Worm (Caenorhabditis elegans) whole organism, L4 larva: Measurements from ENCODE around the gene C46C11.4.

Source experiments
- F10B5.3 ChIP-seq: sonication (generic microtip); optimal IDR thresholded peaks from 2 replicates; lab custom pipeline; 2016; ENCODE audit warnings: mild to moderate bottlenecking, missing genetic modification characterization, missing compliant biosample characterization
- F37D6.2 ChIP-seq: sonication (generic microtip); optimal IDR thresholded peaks from 2 replicates; lab custom pipeline; 2016; ENCODE audit warnings: mild to moderate bottlenecking, missing genetic modification characterization, missing compliant biosample characterization
- F44E2.7 ChIP-seq: fragments of 200-800 bp; sonication (Bioruptor generic); IDR thresholded peaks from 2 replicates; pipeline ENCODE4 v2.1.2; 2022; ENCODE audit warnings: missing genetic modification characterization, missing compliant biosample characterization
- T20F7.1 ChIP-seq: fragments of 200-800 bp; sonication (Bioruptor generic); optimal IDR thresholded peaks from 2 replicates; lab custom pipeline; 2018; ENCODE audit warnings: mild to moderate bottlenecking, missing genetic modification characterization, missing compliant biosample characterization
- Y48G9A.11 ChIP-seq: fragments of 200-800 bp; sonication (Bioruptor generic); IDR thresholded peaks from 2 replicates; pipeline ENCODE4 v1.3.6; 2022; ENCODE audit warnings: missing genetic modification reagents, missing genetic modification characterization, missing compliant biosample characterization
- Y5F2A.4 ChIP-seq: fragments of 200-800 bp; sonication (Bioruptor generic); optimal IDR thresholded peaks from 2 replicates; lab custom pipeline; 2018; ENCODE audit warnings: mild to moderate bottlenecking, missing genetic modification characterization, missing compliant biosample characterization
- aha-1 ChIP-seq: fragments of 150-350 bp; peaks from one replicate; lab custom pipeline; 2014; ENCODE audit warnings: missing biosample characterization, missing genetic modification characterization
- arid-1 ChIP-seq: fragments of 200-800 bp; sonication (Bioruptor generic); conservative IDR thresholded peaks from 2 replicates; pipeline ENCODE4 v1.3.6; 2022; ENCODE audit warnings: missing genetic modification reagents, missing genetic modification characterization, missing compliant biosample characterization
- daf-8 ChIP-seq: fragments of 200-800 bp; sonication (Bioruptor generic); IDR thresholded peaks from 2 replicates; pipeline ENCODE4 v1.3.6; 2022; ENCODE audit warnings: missing genetic modification characterization, missing compliant biosample characterization
- dmd-6 ChIP-seq: fragments of 200-800 bp; sonication (Bioruptor generic); IDR thresholded peaks from 2 replicates; pipeline ENCODE4 v1.3.6; 2022; ENCODE audit warnings: missing genetic modification reagents, missing genetic modification characterization, missing compliant biosample characterization
- dmd-9 ChIP-seq: fragments of 200-800 bp; sonication (Bioruptor generic); IDR thresholded peaks from 2 replicates; pipeline ENCODE4 v1.3.6; 2022; ENCODE audit warnings: missing genetic modification reagents, missing genetic modification characterization, missing compliant biosample characterization
- duxl-1 ChIP-seq: sonication (generic microtip); optimal IDR thresholded peaks from 2 replicates; lab custom pipeline; 2016; ENCODE audit warnings: mild to moderate bottlenecking, missing genetic modification characterization, moderate library complexity, missing compliant biosample characterization; ENCODE audit not compliant: poor library complexity
- dve-1 ChIP-seq: sonication (generic microtip); optimal IDR thresholded peaks from 2 replicates; lab custom pipeline; 2017; ENCODE audit warnings: antibody characterized with exemption, mild to moderate bottlenecking, missing genetic modification characterization, missing compliant biosample characterization; ENCODE audit not compliant: insufficient read depth
- gei-8 ChIP-seq: fragments of 200-800 bp; sonication (Bioruptor generic); optimal IDR thresholded peaks from 2 replicates; lab custom pipeline; 2018; ENCODE audit warnings: mild to moderate bottlenecking, missing genetic modification characterization, missing compliant biosample characterization
- hlh-11 ChIP-seq: fragments of 200-800 bp; sonication (Bioruptor generic); optimal IDR thresholded peaks from 2 replicates; lab custom pipeline; 2018; ENCODE audit warnings: mild to moderate bottlenecking, missing genetic modification characterization, missing compliant biosample characterization
- madf-5 ChIP-seq, 2 experiments: fragments of 200-800 bp; sonication (Bioruptor generic); IDR thresholded peaks; 2 replicates each; pipeline ENCODE4 v1.3.6; 2022; ENCODE audit warnings: missing compliant biosample characterization in 2 of 2, missing genetic modification characterization in 2 of 2
- mdt-29 ChIP-seq: fragments of 200-800 bp; sonication (Bioruptor generic); IDR thresholded peaks from 2 replicates; pipeline ENCODE4 v1.3.6; 2022; ENCODE audit warnings: missing genetic modification reagents, missing genetic modification characterization, missing compliant biosample characterization
- nhr-111 ChIP-seq: fragments of 200-800 bp; sonication (Bioruptor generic); optimal IDR thresholded peaks from 2 replicates; lab custom pipeline; 2018; ENCODE audit warnings: mild to moderate bottlenecking, missing genetic modification characterization, missing compliant biosample characterization
- nhr-48 ChIP-seq: sonication (generic microtip); optimal IDR thresholded peaks from 2 replicates; lab custom pipeline; 2016; ENCODE audit warnings: mild to moderate bottlenecking, missing genetic modification characterization, missing compliant biosample characterization
- nhr-6 ChIP-seq: fragments of 150-350 bp; optimal IDR thresholded peaks from 2 replicates; lab custom pipeline; 2014; ENCODE audit warnings: missing biosample characterization, missing genetic modification characterization
- set-16 ChIP-seq: fragments of 200-800 bp; sonication (Bioruptor generic); IDR thresholded peaks from 2 replicates; pipeline ENCODE4 v1.3.6; 2022; ENCODE audit warnings: missing genetic modification reagents, missing genetic modification characterization, missing compliant biosample characterization
- unc-39 ChIP-seq: sonication (generic microtip); optimal IDR thresholded peaks from 2 replicates; lab custom pipeline; 2017; ENCODE audit warnings: missing biosample characterization, missing genetic modification characterization
- unc-62 ChIP-seq, 3 experiments: fragments of 150-350 bp in 1 of 3; sonication (generic microtip); optimal IDR thresholded peaks in 2 of 3; peaks in 1 of 3; 1 replicate in 1 of 3; 2 replicates in 2 of 3; lab custom pipeline; 2014 to 2017; ENCODE audit warnings: missing biosample characterization in 3 of 3, missing genetic modification characterization in 3 of 3, missing genetic modification reagents in 3 of 3, missing genotype in 1 of 3
- vab-7 ChIP-seq: fragments of 200-800 bp; sonication (Bioruptor generic); IDR thresholded peaks from 2 replicates; pipeline ENCODE4 v1.3.6; 2022; ENCODE audit warnings: missing genetic modification reagents, missing genetic modification characterization, missing compliant biosample characterization
- zfp-2 ChIP-seq: sonication (generic microtip); optimal IDR thresholded peaks from 2 replicates; lab custom pipeline; 2016; ENCODE audit warnings: mild to moderate bottlenecking, missing genetic modification characterization, missing compliant biosample characterization

The C46C11.4 gene

ce11 chrX:4606389-4606880, 40.6 kb downstream of the C46C11.4 start (continued):
- TF ChIP-seq F10B5.3 (tag; lab: Kevin White, UChicago): peak; percentile 77
- peak; percentile 22 for TF ChIP-seq zfp-2 (tag; lab: Kevin White, UChicago)
- peak; percentile 63 for TF ChIP-seq F37D6.2 (tag; lab: Kevin White, UChicago)
- TF ChIP-seq duxl-1 (tag; lab: Kevin White, UChicago): peak; percentile 26
- peak; percentile 81 for TF ChIP-seq Y5F2A.4 (GFP tag; lab: Kevin White, UChicago)
- TF ChIP-seq vab-7 (GFP tag; lab: Robert Waterston, UW): peak; percentile 66
- TF ChIP-seq dmd-6 (GFP tag; lab: Robert Waterston, UW): peak; percentile 88
- TF ChIP-seq dve-1: peak; percentile 89
- TF ChIP-seq hlh-11 (tag; lab: Kevin White, UChicago): peak; percentile 98
- 0 out of 2 replicates have a peak, but pooled peaks have one; percentile 3 for TF ChIP-seq F44E2.7 (GFP tag; lab: Robert Waterston, UW)
- peak; percentile 64 for TF ChIP-seq nhr-111 (GFP tag; lab: Kevin White, UChicago)
- TF ChIP-seq dmd-9: peak; percentile 92
- TF ChIP-seq gei-8 (GFP tag; lab: Kevin White, UChicago): peak; percentile 93

DNA sequence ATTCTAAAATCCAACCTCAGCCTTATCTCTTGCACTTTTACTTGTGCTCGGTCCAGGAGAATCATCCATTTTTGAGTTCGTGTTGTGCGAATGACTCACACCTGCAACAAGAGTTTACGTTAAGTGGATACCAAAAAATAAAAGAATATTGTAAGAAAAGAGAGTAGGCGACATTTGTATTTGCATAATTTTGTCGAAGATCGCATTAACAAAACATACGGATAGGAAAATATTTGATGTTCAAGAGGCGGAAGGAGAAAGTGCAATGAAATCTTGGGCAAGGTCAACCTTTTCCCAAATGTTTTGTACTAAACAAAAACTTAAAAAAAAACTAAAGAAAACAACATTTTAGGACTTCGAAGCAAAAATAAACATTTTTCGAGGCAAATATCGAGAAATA, 41.2 kb downstream of the C46C11.4 start, which contains the start of gene spat-3:
Gene spat-3, minus strand, starts transcription at position 101 of the 400 bp plus-strand sequence.
- TF ChIP-seq vab-7 (GFP tag; lab: Robert Waterston, UW): no peak
- TF ChIP-seq madf-5 (GFP tag; IDR thresholded peaks at IDR 0.05; lab: Robert Waterston, UW): no peak
- TF ChIP-seq arid-1 (GFP tag; lab: Robert Waterston, UW): no peak
- TF ChIP-seq nhr-48 (tag; lab: Kevin White, UChicago): no peak
- no peak for TF ChIP-seq Y48G9A.11
- no peak for TF ChIP-seq daf-8 (GFP tag; lab: Robert Waterston, UW)
- no peak for TF ChIP-seq mdt-29 (GFP tag; lab: Robert Waterston, UW)

DNA sequence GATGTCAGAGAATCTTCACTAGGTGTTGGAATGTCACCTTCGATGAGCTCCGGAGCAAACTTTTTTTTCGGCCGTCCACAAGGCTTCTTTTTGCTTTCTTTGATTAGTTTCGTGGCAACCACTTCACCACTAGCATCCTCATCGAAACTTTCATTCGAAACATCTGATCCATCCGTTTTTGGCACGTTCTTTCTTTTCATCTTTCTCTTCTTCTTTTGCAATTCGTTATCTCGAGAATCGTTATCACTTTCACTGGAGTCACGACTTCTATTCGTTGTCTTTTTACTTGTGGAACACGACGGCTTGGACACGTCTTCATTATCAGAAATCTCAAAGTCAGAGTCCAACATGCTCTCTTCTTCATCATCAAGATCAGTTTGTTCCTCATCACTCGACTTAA, 42.8 kb downstream of the C46C11.4 start:
- peak in 1 of 2 experiments; percentile 74 for TF ChIP-seq unc-62 (GFP tag; optimal IDR thresholded peaks at IDR 0.05 in 1 of 2; lab: Kevin White, UChicago)
- TF ChIP-seq unc-62 (tag; optimal IDR thresholded peaks at IDR 0.05; lab: Kevin White, UChicago): no peak
- TF ChIP-seq unc-39: no peak
- peak; percentile 2 for TF ChIP-seq aha-1 (tag; lab: Kevin White, UChicago)

- TF ChIP-seq T20F7.1 (GFP tag; lab: Kevin White, UChicago) (no peak), unc-62 (GFP tag; optimal IDR thresholded peaks at IDR 0.05 in 1 of 2; lab: Kevin White, UChicago) (peak in 1 of 2 experiments; percentile 94), unc-62 (tag; optimal IDR thresholded peaks at IDR 0.05; lab: Kevin White, UChicago) (no peak)
Measured at ce11 chrX:4600987-4601386, 46.0 kb downstream of the C46C11.4 start.

ce11 chrX:4599526-4599925, 47.5 kb downstream of the C46C11.4 start:
- TF ChIP-seq aha-1 (tag; lab: Kevin White, UChicago): peak; percentile 75
- no peak for TF ChIP-seq nhr-6

DNA sequence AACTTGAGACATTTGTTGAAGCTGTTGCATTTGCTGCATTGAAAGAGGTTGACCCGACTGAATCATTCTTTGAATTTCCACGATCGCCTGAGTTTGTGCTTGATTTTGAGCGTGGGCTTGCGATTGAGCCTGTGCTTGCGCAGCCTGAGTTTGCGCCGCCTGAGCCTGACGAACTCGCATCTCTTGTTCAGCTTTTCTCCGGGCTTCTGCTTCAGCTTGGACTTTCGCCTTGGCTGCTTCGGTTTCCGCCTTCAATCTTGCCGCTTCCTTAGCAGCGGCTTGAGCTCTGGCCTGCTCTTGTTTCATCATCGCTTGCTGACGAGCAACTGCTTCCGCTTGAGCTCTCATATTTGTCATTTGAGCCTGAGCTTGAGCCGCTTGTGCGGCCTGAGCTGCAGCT, 49.6 kb downstream of the C46C11.4 start:
- TF ChIP-seq gei-8 (GFP tag; lab: Kevin White, UChicago) (no peak), set-16 (GFP tag; lab: Robert Waterston, UW) (peak; percentile 81)
